Worm (Caenorhabditis elegans): ENCODE data around the gene Y70G10A.4.

Y70G10A.4 gene

DNA sequence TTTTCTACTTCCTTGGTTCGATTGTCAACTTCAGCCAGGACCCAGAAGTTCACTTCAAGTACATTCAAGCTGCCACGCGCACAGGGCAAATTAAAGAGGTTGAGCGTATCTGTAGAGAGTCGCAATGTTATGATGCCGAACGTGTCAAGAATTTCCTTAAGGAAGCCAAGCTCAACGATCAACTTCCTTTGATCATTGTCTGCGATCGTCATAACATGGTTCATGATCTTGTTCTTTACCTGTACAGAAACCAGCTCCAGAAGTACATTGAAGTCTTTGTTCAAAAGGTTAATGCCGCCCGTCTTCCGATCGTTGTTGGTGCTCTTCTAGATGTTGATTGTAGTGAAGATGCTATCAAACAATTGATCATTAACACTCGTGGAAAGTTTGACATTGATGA, 15.6 kb upstream of the Y70G10A.4 start:
- TF ChIP-seq ceh-24 (tag; optimal IDR thresholded peaks at IDR 0.05) (no peak), Y22D7AL.16 (tag; optimal IDR thresholded peaks at IDR 0.05) (no peak), sdc-2 (tag; optimal IDR thresholded peaks at IDR 0.05) (no peak), F13H6.1 (tag; optimal IDR thresholded peaks at IDR 0.05) (no peak), hlh-15 (tag; optimal IDR thresholded peaks at IDR 0.05) (no peak), ceh-6 (GFP tag; optimal IDR thresholded peaks at IDR 0.05) (no peak), K09A11.1 (tag; optimal IDR thresholded peaks at IDR 0.05; ENCODE audit: insufficient read depth) (no peak), sox-4 (tag; optimal IDR thresholded peaks at IDR 0.05) (no peak), pqm-1 (tag; optimal IDR thresholded peaks at IDR 0.05) (no peak), unc-42 (tag; optimal IDR thresholded peaks at IDR 0.05) (no peak)

DNA sequence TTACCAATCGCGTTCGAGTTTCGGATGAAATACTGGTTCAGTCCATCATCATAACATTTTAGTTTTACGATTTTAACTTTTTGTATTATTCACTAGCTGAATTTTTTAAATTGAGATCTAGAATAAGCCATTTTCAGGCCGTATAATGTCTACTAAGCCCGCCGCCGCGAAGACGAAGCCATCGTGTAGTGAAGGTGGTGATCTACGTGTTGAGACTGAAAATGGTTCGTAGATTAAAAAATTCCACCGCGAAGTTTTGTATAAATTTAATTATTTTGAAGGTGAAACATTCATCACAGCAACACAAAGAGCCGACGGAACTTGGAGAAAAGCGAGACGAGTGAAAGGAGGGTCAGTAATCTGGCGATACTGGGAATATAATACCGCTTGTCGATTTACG, 12.3 kb upstream of the Y70G10A.4 start, which contains the start of gene T20G5.9:
Gene T20G5.9, plus strand, starts transcription at position 138 of the 400 bp plus-strand sequence.
- no peak for TF ChIP-seq pat-9 (tag; optimal IDR thresholded peaks at IDR 0.05)
- TF ChIP-seq ama-1 (optimal IDR thresholded peaks at IDR 0.05), result peak; percentile 7

DNA sequence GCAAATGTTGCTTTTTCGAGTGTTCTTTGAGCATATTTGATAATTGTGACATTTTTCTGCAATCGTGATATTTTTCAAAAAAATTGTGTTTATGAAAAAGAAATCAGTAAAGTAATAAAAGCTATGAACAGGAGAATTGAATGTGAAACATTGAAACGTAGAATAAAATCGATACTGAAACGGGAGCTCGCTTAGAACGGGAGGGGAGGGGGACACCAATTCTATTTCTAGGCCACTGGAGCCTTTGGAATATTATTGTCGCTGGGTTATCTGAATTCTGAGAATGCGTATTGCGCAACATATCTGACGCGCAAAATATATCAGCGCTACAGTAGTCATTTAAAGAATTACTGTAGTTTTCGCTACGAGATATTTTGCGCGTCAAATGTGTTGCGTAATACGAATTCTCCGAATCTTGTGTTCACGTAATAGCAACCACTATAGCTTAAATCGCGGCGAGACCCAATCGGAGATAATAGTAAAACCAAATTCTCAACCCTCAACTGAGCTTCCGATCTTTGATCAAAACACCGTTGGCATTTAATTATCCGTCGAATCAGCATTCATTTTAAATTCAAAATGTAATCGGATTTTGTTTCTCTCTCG, 10.0 kb upstream of the Y70G10A.4 start, which contains the start of the genes blos-1 and best-18:
Gene blos-1, minus strand, starts transcription at position 58 of the 606 bp plus-strand sequence.
Gene best-18, plus strand, starts transcription at position 508 of the 606 bp plus-strand sequence.
- TF ChIP-seq ceh-22 (tag; optimal IDR thresholded peaks at IDR 0.05) (no peak), zip-5 (tag; optimal IDR thresholded peaks at IDR 0.05) (no peak), ceh-48 (tag; optimal IDR thresholded peaks at IDR 0.05) (peak; percentile 64)

DNA sequence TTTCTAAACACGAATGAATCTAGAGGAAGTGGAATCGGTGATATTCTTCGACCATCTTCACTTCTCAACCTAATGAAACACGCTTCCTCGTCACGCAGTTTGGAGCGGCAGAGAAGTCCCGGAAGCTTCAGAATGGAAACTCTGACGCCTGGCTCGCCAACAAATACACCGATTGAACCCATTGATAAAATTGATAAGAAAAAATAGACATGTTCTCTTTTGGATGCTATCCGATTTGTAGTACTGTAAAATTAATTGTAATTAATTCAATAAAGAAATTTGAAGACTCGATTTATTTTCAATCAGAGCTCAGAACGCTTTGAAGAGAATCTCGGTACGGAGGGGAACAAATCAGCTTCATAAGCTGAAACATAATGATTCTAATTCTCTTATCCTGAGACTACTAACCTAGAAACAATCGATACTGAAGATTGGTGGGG, 7.4 kb upstream of the Y70G10A.4 start:
- TF ChIP-seq ama-1 (optimal IDR thresholded peaks at IDR 0.05) (peak; percentile 2), hlh-8 (tag; optimal IDR thresholded peaks at IDR 0.05) (no peak), nhr-232 (tag; optimal IDR thresholded peaks at IDR 0.05) (no peak), ztf-16 (tag; optimal IDR thresholded peaks at IDR 0.05) (no peak)

DNA sequence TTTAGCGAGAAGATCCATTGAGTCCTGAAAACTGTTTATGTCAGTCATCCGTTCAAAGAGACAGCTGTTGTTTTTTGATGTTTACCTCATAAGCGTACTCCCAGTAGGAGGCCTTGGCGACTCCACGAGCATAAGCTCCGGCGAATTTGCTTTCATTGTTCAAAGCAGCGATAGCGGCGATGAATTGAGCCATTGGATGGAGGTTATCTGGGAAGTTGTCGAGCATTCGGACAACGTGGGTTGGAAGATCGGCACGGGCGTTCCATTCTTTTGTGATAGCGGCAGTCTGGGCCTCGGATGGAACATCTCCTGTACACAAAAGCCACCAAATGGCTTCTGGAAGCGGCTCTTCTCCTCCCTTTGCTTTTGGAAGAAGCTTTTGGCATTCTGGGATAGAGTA, 6.1 kb upstream of the Y70G10A.4 start:
- TF ChIP-seq ama-1 (optimal IDR thresholded peaks at IDR 0.05), result no peak
- TF ChIP-seq C08G9.2 (tag; optimal IDR thresholded peaks at IDR 0.05), result no peak
- TF ChIP-seq npax-4 (tag; optimal IDR thresholded peaks at IDR 0.05), result no peak
- no peak for TF ChIP-seq fkh-10 (GFP tag; optimal IDR thresholded peaks at IDR 0.05)
- TF ChIP-seq ceh-6 (GFP tag; optimal IDR thresholded peaks at IDR 0.05), result no peak
- no peak for TF ChIP-seq syd-9 (tag; optimal IDR thresholded peaks at IDR 0.05)
- no peak for TF ChIP-seq unc-86 (tag; optimal IDR thresholded peaks at IDR 0.05)
- no peak for TF ChIP-seq C38D4.7 (GFP tag; optimal IDR thresholded peaks at IDR 0.05)
- no peak for TF ChIP-seq odd-2 (tag; optimal IDR thresholded peaks at IDR 0.05)
- no peak for TF ChIP-seq ceh-31 (tag; optimal IDR thresholded peaks at IDR 0.05)
- no peak for TF ChIP-seq hlh-30 (tag; optimal IDR thresholded peaks at IDR 0.05; ENCODE audit: insufficient read depth)
- no peak for TF ChIP-seq K09A11.1 (tag; optimal IDR thresholded peaks at IDR 0.05; ENCODE audit: insufficient read depth)
- no peak for TF ChIP-seq unc-3 (GFP tag; conservative IDR thresholded peaks at IDR 0.05)
- TF ChIP-seq unc-3 (tag; optimal IDR thresholded peaks at IDR 0.05), result no peak
- TF ChIP-seq ref-2 (tag; optimal IDR thresholded peaks at IDR 0.05), result no peak
- TF ChIP-seq ceh-2 (tag; optimal IDR thresholded peaks at IDR 0.05), result no peak
- TF ChIP-seq nhr-11 (tag; optimal IDR thresholded peaks at IDR 0.05), result no peak
- no peak for TF ChIP-seq ceh-34 (tag; optimal IDR thresholded peaks at IDR 0.05)
- no peak for TF ChIP-seq tbx-2 (tag; optimal IDR thresholded peaks at IDR 0.05)
- no peak for TF ChIP-seq ceh-14 (tag; optimal IDR thresholded peaks at IDR 0.05)
- no peak for TF ChIP-seq fax-1 (tag; optimal IDR thresholded peaks at IDR 0.05)
